Worm (Caenorhabditis elegans) whole organism, mixed stage, embryonic: Measurements from ENCODE around the gene C04E7.3.

Source experiments
- M03D4.4 ChIP-seq: sonication (generic microtip); optimal IDR thresholded peaks from 2 replicates; lab custom pipeline; 2017; ENCODE audit warnings: mild to moderate bottlenecking, missing genetic modification characterization, missing compliant biosample characterization
- bed-3 ChIP-seq: fragments of 200-800 bp; sonication (Bioruptor generic); optimal IDR thresholded peaks from 3 replicates; lab custom pipeline; 2018; ENCODE audit warnings: mild to moderate bottlenecking, missing genetic modification characterization, moderate library complexity, missing compliant biosample characterization
- blmp-1 ChIP-seq: fragments of 150-350 bp; optimal IDR thresholded peaks from 2 replicates; lab custom pipeline; 2014; ENCODE audit warnings: missing biosample characterization, missing genetic modification characterization
- ceh-39 ChIP-seq: fragments of 150-350 bp; optimal IDR thresholded peaks from 2 replicates; lab custom pipeline; 2014; ENCODE audit warnings: missing biosample characterization, missing genetic modification characterization
- ceh-43 ChIP-seq: fragments of 200-800 bp; sonication (Bioruptor generic); optimal IDR thresholded peaks from 2 replicates; lab custom pipeline; 2018; ENCODE audit warnings: mild to moderate bottlenecking, missing genetic modification characterization, moderate library complexity, missing compliant biosample characterization
- ceh-83 ChIP-seq: fragments of 200-800 bp; sonication (Bioruptor generic); optimal IDR thresholded peaks from 2 replicates; lab custom pipeline; 2018; ENCODE audit warnings: mild to moderate bottlenecking, missing genetic modification characterization, missing compliant biosample characterization
- ces-1 ChIP-seq: fragments of 150-350 bp; optimal IDR thresholded peaks from 2 replicates; lab custom pipeline; 2014; ENCODE audit warnings: missing biosample characterization, missing genetic modification reagents, missing genetic modification characterization
- cnd-1 ChIP-seq: fragments of 200-800 bp; sonication (Bioruptor generic); optimal IDR thresholded peaks from 2 replicates; lab custom pipeline; 2018; ENCODE audit warnings: mild to moderate bottlenecking, missing genetic modification characterization, missing compliant biosample characterization
- drap-1 ChIP-seq: fragments of 200-800 bp; sonication (Bioruptor generic); optimal IDR thresholded peaks from 3 replicates; lab custom pipeline; 2018; ENCODE audit warnings: mild to moderate bottlenecking, missing genetic modification characterization, missing compliant biosample characterization
- elt-1 ChIP-seq: sonication (generic microtip); optimal IDR thresholded peaks from 2 replicates; lab custom pipeline; 2017; ENCODE audit warnings: missing genetic modification characterization, mild to moderate bottlenecking, missing compliant biosample characterization, antibody characterized with exemption, moderate library complexity, borderline replicate concordance; ENCODE audit not compliant: insufficient read depth
- elt-3 ChIP-seq: fragments of 150-350 bp; optimal IDR thresholded peaks from 2 replicates; lab custom pipeline; 2014; ENCODE audit warnings: missing biosample characterization, missing genetic modification characterization
- flh-1 ChIP-seq: fragments of 200-800 bp; sonication (Bioruptor generic); optimal IDR thresholded peaks from 2 replicates; lab custom pipeline; 2018; ENCODE audit warnings: mild to moderate bottlenecking, missing genetic modification characterization, moderate library complexity, missing compliant biosample characterization
- ham-2 ChIP-seq: fragments of 200-800 bp; sonication (Bioruptor generic); optimal IDR thresholded peaks from 2 replicates; lab custom pipeline; 2018; ENCODE audit warnings: mild to moderate bottlenecking, missing genetic modification characterization, missing compliant biosample characterization
- hlh-1 ChIP-seq: fragments of 150-350 bp; optimal IDR thresholded peaks from 2 replicates; lab custom pipeline; 2014; ENCODE audit warnings: missing biosample characterization, missing genetic modification reagents, missing genetic modification characterization
- lin-13 ChIP-seq: fragments of 150-350 bp; optimal IDR thresholded peaks from 2 replicates; lab custom pipeline; 2014; ENCODE audit warnings: missing biosample characterization, missing genetic modification characterization
- lin-32 ChIP-seq: fragments of 200-800 bp; sonication (Bioruptor generic); optimal IDR thresholded peaks from 2 replicates; lab custom pipeline; 2018; ENCODE audit warnings: mild to moderate bottlenecking, missing genetic modification characterization, missing compliant biosample characterization
- lsy-2 ChIP-seq: fragments of 150-350 bp; optimal IDR thresholded peaks from 2 replicates; lab custom pipeline; 2014; ENCODE audit warnings: missing biosample characterization, missing genetic modification characterization
- mab-5 ChIP-seq: fragments of 150-350 bp; optimal IDR thresholded peaks from 2 replicates; lab custom pipeline; 2014; ENCODE audit warnings: missing biosample characterization, missing genetic modification characterization
- mep-1 ChIP-seq: fragments of 150-350 bp; optimal IDR thresholded peaks from 2 replicates; lab custom pipeline; 2017; ENCODE audit warnings: missing biosample characterization, missing genetic modification reagents, missing genetic modification characterization, inconsistent platforms
- mls-2 ChIP-seq: sonication (generic microtip); optimal IDR thresholded peaks from 2 replicates; lab custom pipeline; 2016; ENCODE audit warnings: mild to moderate bottlenecking, missing genetic modification characterization, moderate library complexity, missing compliant biosample characterization
- nhr-12 ChIP-seq: fragments of 150-350 bp; optimal IDR thresholded peaks from 2 replicates; lab custom pipeline; 2014; ENCODE audit warnings: missing biosample characterization, missing genetic modification characterization
- nhr-2 ChIP-seq: fragments of 150-350 bp; optimal IDR thresholded peaks from 2 replicates; lab custom pipeline; 2014; ENCODE audit warnings: missing biosample characterization, missing genetic modification characterization
- nhr-237 ChIP-seq: fragments of 150-350 bp; optimal IDR thresholded peaks from 2 replicates; lab custom pipeline; 2014; ENCODE audit warnings: missing biosample characterization, missing genetic modification characterization
- nhr-28 ChIP-seq: fragments of 150-350 bp; optimal IDR thresholded peaks from 2 replicates; lab custom pipeline; 2014; ENCODE audit warnings: missing biosample characterization, missing genetic modification characterization
- nhr-76 ChIP-seq: sonication (generic microtip); optimal IDR thresholded peaks from 2 replicates; lab custom pipeline; 2017; ENCODE audit warnings: missing biosample characterization, missing genetic modification characterization
- pha-4 ChIP-seq: fragments of 150-350 bp; optimal IDR thresholded peaks from 2 replicates; lab custom pipeline; 2018; ENCODE audit warnings: missing biosample characterization, missing genetic modification reagents, missing genetic modification characterization
- sem-2 ChIP-seq: fragments of 200-800 bp; sonication (Bioruptor generic); optimal IDR thresholded peaks from 2 replicates; lab custom pipeline; 2018; ENCODE audit warnings: mild to moderate bottlenecking, missing genetic modification characterization, missing compliant biosample characterization
- snpc-4 ChIP-seq: fragments of 150-350 bp; optimal IDR thresholded peaks from 2 replicates; lab custom pipeline; 2014; ENCODE audit warnings: missing biosample characterization, missing genetic modification characterization
- sptf-1 ChIP-seq: sonication (generic microtip); optimal IDR thresholded peaks from 2 replicates; lab custom pipeline; 2017; ENCODE audit warnings: mild to moderate bottlenecking, missing genetic modification characterization, moderate library complexity, missing compliant biosample characterization
- tbx-8 ChIP-seq: fragments of 200-800 bp; sonication (Bioruptor generic); optimal IDR thresholded peaks from 2 replicates; lab custom pipeline; 2018; ENCODE audit warnings: mild to moderate bottlenecking, missing genetic modification characterization, moderate library complexity, missing compliant biosample characterization
- unc-120 ChIP-seq: sonication (generic microtip); optimal IDR thresholded peaks from 2 replicates; lab custom pipeline; 2017; ENCODE audit warnings: missing genetic modification characterization, missing compliant biosample characterization; ENCODE audit not compliant: poor library complexity, severe bottlenecking
- unc-39 ChIP-seq: fragments of 150-350 bp; optimal IDR thresholded peaks from 2 replicates; lab custom pipeline; 2014; ENCODE audit warnings: missing biosample characterization, missing genetic modification characterization
- unc-62 ChIP-seq: fragments of 150-350 bp; optimal IDR thresholded peaks from 2 replicates; lab custom pipeline; 2014; ENCODE audit warnings: missing biosample characterization, missing genetic modification reagents, missing genetic modification characterization
- zip-8 ChIP-seq: fragments of 150-350 bp; optimal IDR thresholded peaks from 2 replicates; lab custom pipeline; 2014; ENCODE audit warnings: missing biosample characterization, missing genetic modification characterization
- ztf-11 ChIP-seq: fragments of 150-350 bp; optimal IDR thresholded peaks from 2 replicates; lab custom pipeline; 2014; ENCODE audit warnings: missing biosample characterization, missing genetic modification characterization

C04E7.3 gene

DNA sequence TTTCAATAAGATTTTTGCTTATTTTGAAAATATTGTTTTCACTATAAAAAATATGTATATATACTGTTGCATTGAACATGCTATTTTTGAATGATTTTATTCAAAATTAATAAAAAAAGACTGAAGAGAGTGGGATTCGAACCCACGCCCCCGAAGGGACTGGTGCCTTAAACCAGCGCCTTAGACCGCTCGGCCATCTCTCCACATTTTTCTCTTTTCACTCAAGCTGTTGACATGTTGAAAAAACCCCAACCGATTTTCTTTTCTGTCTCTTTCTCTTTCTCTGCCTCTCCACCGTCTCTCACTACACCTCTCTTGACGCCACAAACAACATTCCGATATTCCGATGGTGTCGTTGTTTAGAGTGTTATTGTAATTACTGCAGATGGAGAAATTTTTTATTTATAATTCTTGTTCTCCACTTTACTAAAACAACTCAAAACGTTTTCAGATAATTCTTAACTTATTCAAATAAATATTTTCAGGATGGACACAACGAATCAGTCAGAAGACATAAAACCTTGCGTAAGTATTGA lies 6.2 kb upstream of the C04E7.3 start, which contains the start of gene sor-3:
sor-3 (plus strand) TSS at position 486 of the 536 bp plus-strand sequence.
- TF ChIP-seq lin-32 (GFP tag; lab: Kevin White, UChicago) (peak; percentile 88), elt-1 (tag; lab: Kevin White, UChicago) (peak; percentile 13), ztf-11 (tag; lab: Kevin White, UChicago) (no peak), nhr-2 (tag; lab: Kevin White, UChicago) (no peak), ceh-39 (tag; lab: Kevin White, UChicago) (peak; percentile 68), lsy-2 (tag; lab: Kevin White, UChicago) (peak; percentile 51), nhr-28 (tag; lab: Kevin White, UChicago) (peak; percentile 62), sptf-1 (tag; lab: Kevin White, UChicago) (peak; percentile 96), mep-1 (tag; lab: Kevin White, UChicago) (peak; percentile 77), ces-1 (GFP tag; lab: Kevin White, UChicago) (peak; percentile 66), ceh-43 (GFP tag; lab: Kevin White, UChicago) (peak; percentile 86), unc-62 (GFP tag; lab: Kevin White, UChicago) (peak; percentile 6), ceh-83 (GFP tag; lab: Kevin White, UChicago) (peak; percentile 89), mab-5 (tag; lab: Kevin White, UChicago) (peak; percentile 71), elt-3 (tag; lab: Kevin White, UChicago) (no peak), M03D4.4 (tag; lab: Kevin White, UChicago) (peak; percentile 88), nhr-237 (tag; lab: Kevin White, UChicago) (peak; percentile 92), drap-1 (GFP tag; lab: Kevin White, UChicago) (peak; percentile 88), snpc-4 (tag; lab: Kevin White, UChicago) (no peak), sem-2 (GFP tag; lab: Kevin White, UChicago) (peak; percentile 66), blmp-1 (no peak), flh-1 (GFP tag; lab: Kevin White, UChicago) (peak; percentile 50), zip-8 (tag; lab: Kevin White, UChicago) (no peak), hlh-1 (tag; lab: Kevin White, UChicago) (peak; percentile 51), bed-3 (peak; percentile 80), tbx-8 (GFP tag; lab: Kevin White, UChicago) (peak; percentile 74), ham-2 (GFP tag; lab: Kevin White, UChicago) (peak; percentile 71), unc-39 (tag; lab: Kevin White, UChicago) (no peak), mls-2 (tag; lab: Kevin White, UChicago) (peak; percentile 92), nhr-12 (tag; lab: Kevin White, UChicago) (no peak), lin-13 (tag; lab: Kevin White, UChicago) (peak; percentile 56), cnd-1 (peak; percentile 82), unc-120 (tag; lab: Kevin White, UChicago) (peak; percentile 97), pha-4 (tag; lab: Kevin White, UChicago) (peak; percentile 53), nhr-76 (tag; lab: Kevin White, UChicago) (no peak)

DNA sequence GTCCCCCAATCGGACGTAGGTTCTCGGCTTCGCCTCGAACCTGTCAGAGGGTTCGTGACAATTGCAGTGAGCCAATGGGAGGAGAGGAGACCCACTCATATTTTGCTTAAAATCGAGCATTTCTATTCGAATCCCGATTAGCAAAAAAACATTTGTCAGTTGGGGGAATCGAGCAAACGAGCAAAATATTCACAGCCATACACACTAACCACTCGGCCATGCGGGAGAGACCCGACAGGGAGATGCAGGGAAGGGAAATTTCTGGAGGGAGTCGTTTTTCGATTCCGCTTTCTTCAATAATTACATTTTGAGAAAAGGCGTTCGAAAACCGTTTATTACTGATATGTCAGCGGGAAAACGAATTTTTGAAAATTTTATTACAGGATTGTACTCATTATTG lies 4.4 kb upstream of the C04E7.3 start:
- peak; percentile 8 for TF ChIP-seq sptf-1 (tag; lab: Kevin White, UChicago)

DNA sequence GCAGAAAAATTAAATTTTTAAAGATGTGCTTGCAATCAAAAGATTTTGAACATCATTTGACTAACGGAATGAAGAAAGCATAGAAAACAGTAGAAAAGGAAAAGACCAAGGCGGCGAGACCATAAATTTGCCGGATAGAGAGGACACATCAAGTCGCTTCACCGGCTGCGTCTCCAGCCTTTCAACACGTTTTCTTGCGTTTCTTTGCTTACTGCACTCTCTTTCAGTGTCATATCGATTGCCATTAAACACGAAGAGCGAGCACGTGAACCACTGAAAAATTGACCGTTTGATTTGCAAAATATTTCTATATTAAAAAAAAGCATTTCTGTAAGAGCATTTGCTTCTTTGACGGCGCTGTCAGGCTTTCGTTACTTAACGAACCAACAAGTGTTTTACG lies 1.1 kb upstream of the C04E7.3 start:
- TF ChIP-seq mep-1 (tag; lab: Kevin White, UChicago), result peak; percentile 2
- TF ChIP-seq ceh-39 (tag; lab: Kevin White, UChicago), result no peak
- peak; percentile 12 for TF ChIP-seq ces-1 (GFP tag; lab: Kevin White, UChicago)
- TF ChIP-seq unc-120 (tag; lab: Kevin White, UChicago), result peak; percentile 38

DNA sequence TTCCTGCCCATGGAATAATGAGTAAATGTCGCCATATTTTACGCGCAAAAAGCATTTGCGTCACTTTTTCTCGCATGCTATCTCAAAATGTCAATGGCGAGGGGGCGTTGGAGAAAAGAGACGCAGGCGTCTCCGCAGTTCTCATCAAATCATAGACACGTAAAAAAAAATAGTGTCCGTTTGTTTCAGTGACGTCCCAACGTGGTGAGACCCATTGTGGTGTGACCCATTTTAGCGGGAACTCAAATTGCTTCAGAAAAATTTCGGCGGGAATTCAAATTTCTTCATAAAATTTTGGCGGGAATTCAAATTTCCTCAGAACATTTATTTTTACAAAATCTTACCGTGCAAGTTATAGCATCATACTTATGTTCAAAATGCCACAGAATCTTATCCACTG lies 3.2 kb downstream of the C04E7.3 start:
- TF ChIP-seq ham-2 (GFP tag; lab: Kevin White, UChicago), result no peak
- no peak for TF ChIP-seq elt-3 (tag; lab: Kevin White, UChicago)
- no peak for TF ChIP-seq unc-39 (tag; lab: Kevin White, UChicago)
- TF ChIP-seq ceh-83 (GFP tag; lab: Kevin White, UChicago), result no peak
- TF ChIP-seq ces-1 (GFP tag; lab: Kevin White, UChicago), result no peak
- TF ChIP-seq bed-3, result no peak
- no peak for TF ChIP-seq mab-5 (tag; lab: Kevin White, UChicago)
- TF ChIP-seq mls-2 (tag; lab: Kevin White, UChicago), result no peak
- no peak for TF ChIP-seq mep-1 (tag; lab: Kevin White, UChicago)
- TF ChIP-seq nhr-237 (tag; lab: Kevin White, UChicago), result no peak
- no peak for TF ChIP-seq blmp-1
- TF ChIP-seq ceh-39 (tag; lab: Kevin White, UChicago), result no peak
